Worm (Caenorhabditis elegans) whole organism, early embryonic: ENCODE measurements around the gene math-5.

Experiments
- B0310.2 ChIP-seq: sonication (generic microtip); optimal IDR thresholded peaks from 2 replicates; lab custom pipeline; 2016; ENCODE audit warnings: mild to moderate bottlenecking, missing genetic modification characterization, missing compliant biosample characterization
- ama-1 ChIP-seq: fragments of 150-350 bp; optimal IDR thresholded peaks from 2 replicates; lab custom pipeline; 2014
- ceh-36 ChIP-seq: sonication (generic microtip); optimal IDR thresholded peaks from 2 replicates; lab custom pipeline; 2016; ENCODE audit warnings: missing genetic modification characterization, inconsistent platforms, missing compliant biosample characterization
- flt-1 ChIP-seq: fragments of 200-800 bp; sonication (Bioruptor generic); IDR thresholded peaks from 2 replicates; pipeline ENCODE4 v1.3.6; 2022; ENCODE audit warnings: missing genetic modification characterization, missing compliant biosample characterization
- hmg-4 ChIP-seq: fragments of 200-800 bp; sonication (Bioruptor generic); optimal IDR thresholded peaks from 2 replicates; lab custom pipeline; 2018; ENCODE audit warnings: mild to moderate bottlenecking, missing genetic modification characterization, missing compliant biosample characterization
- scrt-1 ChIP-seq: fragments of 200-800 bp; sonication (Bioruptor generic); IDR thresholded peaks from 2 replicates; pipeline ENCODE4 v1.3.6; 2022; ENCODE audit warnings: missing genetic modification characterization, missing compliant biosample characterization

DNA sequence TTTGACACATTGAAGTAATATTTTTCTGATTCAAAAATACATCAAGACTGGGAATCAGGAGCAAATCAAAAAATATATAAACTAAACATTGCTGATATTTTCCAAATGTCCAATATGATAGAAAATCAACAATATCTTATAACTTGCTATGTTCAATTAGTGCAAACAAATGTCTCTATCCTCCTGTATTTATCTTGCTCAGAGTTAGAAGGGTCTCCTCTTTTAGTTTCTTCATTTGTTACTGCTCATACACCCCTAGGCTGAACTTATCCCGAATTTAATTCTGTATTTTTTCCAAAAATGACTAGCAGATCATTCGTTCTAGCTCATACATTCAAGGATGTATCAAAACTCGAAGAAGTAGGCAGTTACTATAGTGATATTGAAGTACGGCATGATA, 19.4 kb upstream of the math-5 start, which contains the start of gene math-23:
- no peak for TF ChIP-seq ama-1
- TF ChIP-seq flt-1 (GFP tag; lab: Robert Waterston, UW): no peak
- TF ChIP-seq ceh-36 (tag; lab: Kevin White, UChicago): no peak
- no peak for TF ChIP-seq hmg-4 (GFP tag; lab: Kevin White, UChicago)
- no peak for TF ChIP-seq B0310.2
- TF ChIP-seq scrt-1 (GFP tag; lab: Robert Waterston, UW): no peak
